Worm (Caenorhabditis elegans) whole organism, L3 larva: ENCODE results near the gene asp-19.

Source experiments
- ZK546.5 ChIP-seq: sonication (generic microtip); optimal IDR thresholded peaks from 2 replicates; lab custom pipeline; 2017; ENCODE audit warnings: missing biosample characterization, missing genetic modification characterization
- ama-1 ChIP-seq: fragments of 150-350 bp; optimal IDR thresholded peaks from 2 replicates; lab custom pipeline; 2018
- ceh-16 ChIP-seq: sonication (generic microtip); optimal IDR thresholded peaks from 2 replicates; lab custom pipeline; 2017; ENCODE audit warnings: missing biosample characterization, missing genetic modification characterization
- ceh-82 ChIP-seq: fragments of 150-350 bp; optimal IDR thresholded peaks from 2 replicates; lab custom pipeline; 2014; ENCODE audit warnings: missing biosample characterization, missing genetic modification characterization
- fkh-2 ChIP-seq: fragments of 150-350 bp; optimal IDR thresholded peaks from 2 replicates; lab custom pipeline; 2014; ENCODE audit warnings: missing biosample characterization, missing genetic modification reagents, missing genetic modification characterization
- nhr-11 ChIP-seq: fragments of 150-350 bp; optimal IDR thresholded peaks from 2 replicates; lab custom pipeline; 2014; ENCODE audit warnings: missing biosample characterization, missing genetic modification characterization
- nhr-76 ChIP-seq: fragments of 150-350 bp; sonication (generic microtip); optimal IDR thresholded peaks from 5 replicates; lab custom pipeline; 2014; ENCODE audit warnings: missing biosample characterization, missing genetic modification characterization
- pha-4 ChIP-seq: fragments of 150-350 bp; optimal IDR thresholded peaks from 2 replicates; lab custom pipeline; 2014; ENCODE audit warnings: missing biosample characterization, missing genetic modification reagents, missing genetic modification characterization
- unc-62 ChIP-seq: fragments of 150-350 bp; sonication (generic microtip); optimal IDR thresholded peaks from 4 replicates; lab custom pipeline; 2014; ENCODE audit warnings: missing biosample characterization, missing genetic modification reagents, missing genetic modification characterization
- ztf-4 ChIP-seq: fragments of 150-350 bp; optimal IDR thresholded peaks from 2 replicates; lab custom pipeline; 2014; ENCODE audit warnings: missing biosample characterization, missing genetic modification characterization

ce11 chrV:18742108-18742507, 12.9 kb upstream of the asp-19 start, which contains the start of gene clec-250:
- TF ChIP-seq nhr-11 (tag; lab: Kevin White, UChicago) = no peak
- no peak for TF ChIP-seq ceh-16 (tag; lab: Kevin White, UChicago)
- TF ChIP-seq unc-62 = no peak
- no peak for TF ChIP-seq ama-1
- TF ChIP-seq ztf-4 (tag; lab: Kevin White, UChicago) = no peak
- no peak for TF ChIP-seq nhr-76
- no peak for TF ChIP-seq ceh-82 (tag; lab: Kevin White, UChicago)
- no peak for TF ChIP-seq pha-4
- TF ChIP-seq fkh-2 (tag; lab: Kevin White, UChicago) = no peak
- TF ChIP-seq ZK546.5 (tag; lab: Kevin White, UChicago) = no peak
